Worm (Caenorhabditis elegans) whole organism, young adult: ENCODE results near the gene F07C3.2.

Experiments
- K12H6.12 ChIP-seq: fragments of 200-800 bp; sonication (Bioruptor generic); optimal IDR thresholded peaks from 2 replicates; lab custom pipeline; 2018; ENCODE audit warnings: mild to moderate bottlenecking, missing genetic modification characterization, missing compliant biosample characterization
- ama-1 ChIP-seq, 3 experiments: fragments of 150-350 bp in 1 of 3; sonication (generic microtip) in 2 of 3; optimal IDR thresholded peaks; 2 replicates each; lab custom pipeline; 2014 to 2018; ENCODE audit warnings: missing biosample characterization in 2 of 3, missing genetic modification characterization in 2 of 3, missing genetic modification reagents in 2 of 3
- attf-5 ChIP-seq: fragments of 200-800 bp; sonication (Bioruptor generic); optimal IDR thresholded peaks from 2 replicates; lab custom pipeline; 2018; ENCODE audit warnings: mild to moderate bottlenecking, missing genetic modification characterization, missing compliant biosample characterization
- dpl-1 ChIP-seq: fragments of 150-350 bp; optimal IDR thresholded peaks from 2 replicates; lab custom pipeline; 2014; ENCODE audit warnings: missing biosample characterization, missing genetic modification reagents, missing genetic modification characterization
- nhr-27 ChIP-seq: fragments of 200-800 bp; sonication (Bioruptor generic); optimal IDR thresholded peaks from 2 replicates; lab custom pipeline; 2018; ENCODE audit warnings: mild to moderate bottlenecking, missing genetic modification characterization, moderate library complexity, missing compliant biosample characterization
- rpc-1 ChIP-seq, 2 experiments: fragments of 150-350 bp in 1 of 2; sonication (generic microtip) in 1 of 2; optimal IDR thresholded peaks; 2 replicates each; lab custom pipeline; 2014 to 2018; ENCODE audit warnings: missing biosample characterization in 1 of 2, missing genetic modification characterization in 1 of 2, missing genetic modification reagents in 1 of 2, missing genotype in 1 of 2

- TF ChIP-seq ama-1 (optimal IDR thresholded peaks at IDR 0.05; lab: Kevin White, UChicago) = no peak
- TF ChIP-seq ama-1 (GFP tag; optimal IDR thresholded peaks at IDR 0.05; lab: Kevin White, UChicago) = no peak
- TF ChIP-seq attf-5 (GFP tag; lab: Kevin White, UChicago) = no peak
- TF ChIP-seq nhr-27 (tag; lab: Kevin White, UChicago) = no peak
- TF ChIP-seq dpl-1 (GFP tag; lab: Kevin White, UChicago) = no peak
- TF ChIP-seq rpc-1 (optimal IDR thresholded peaks at IDR 0.05; lab: Kevin White, UChicago) = no peak
- no peak for TF ChIP-seq rpc-1 (tag; optimal IDR thresholded peaks at IDR 0.05; lab: Kevin White, UChicago)
- TF ChIP-seq K12H6.12 (tag; lab: Kevin White, UChicago) = no peak
Measured at ce11 chrV:9268202-9268601, 42.3 kb downstream of the F07C3.2 start.
